Worm (Caenorhabditis elegans) whole organism, L1 larva: Measurements from ENCODE around the gene ZK470.1.

ENCODE experiments used
- Y116A8C.19 ChIP-seq: sonication (generic microtip); optimal IDR thresholded peaks from 2 replicates; lab custom pipeline; 2016; ENCODE audit warnings: missing compliant biosample characterization, missing genetic modification characterization, borderline replicate concordance
- aha-1 ChIP-seq: fragments of 150-350 bp; optimal IDR thresholded peaks from 2 replicates; lab custom pipeline; 2014; ENCODE audit warnings: missing biosample characterization, missing genetic modification characterization
- aly-2 ChIP-seq: fragments of 150-350 bp; optimal IDR thresholded peaks from 2 replicates; lab custom pipeline; 2014; ENCODE audit warnings: missing biosample characterization, missing genetic modification characterization
- blmp-1 ChIP-seq: fragments of 150-350 bp; optimal IDR thresholded peaks from 2 replicates; lab custom pipeline; 2014; ENCODE audit warnings: missing biosample characterization, missing genetic modification characterization
- ceh-63 ChIP-seq: fragments of 200-800 bp; sonication (Bioruptor generic); optimal IDR thresholded peaks from 2 replicates; lab custom pipeline; 2018; ENCODE audit warnings: mild to moderate bottlenecking, missing genetic modification characterization, missing compliant biosample characterization
- ceh-88 ChIP-seq: fragments of 200-800 bp; sonication (Bioruptor generic); IDR thresholded peaks from 2 replicates; pipeline ENCODE4 v1.3.6; 2022; ENCODE audit warnings: missing genetic modification characterization, missing compliant biosample characterization
- ces-1 ChIP-seq: fragments of 150-350 bp; optimal IDR thresholded peaks from 2 replicates; lab custom pipeline; 2014; ENCODE audit warnings: missing biosample characterization, missing genetic modification reagents, missing genetic modification characterization
- efl-1 ChIP-seq, 4 experiments: fragments of 150-350 bp; optimal IDR thresholded peaks in 3 of 4; peaks in 1 of 4; 1 replicate in 1 of 4; 2 replicates in 3 of 4; lab custom pipeline; 2014; ENCODE audit warnings: missing biosample characterization in 2 of 4, missing genetic modification characterization in 2 of 4, missing genetic modification reagents in 2 of 4
- egl-27 ChIP-seq, 2 experiments: fragments of 150-350 bp in 1 of 2; sonication (generic microtip); optimal IDR thresholded peaks; 3 replicates each; lab custom pipeline; 2017 to 2018; ENCODE audit warnings: missing biosample characterization in 2 of 2, missing genetic modification characterization in 2 of 2, missing genetic modification reagents in 2 of 2
- elt-3 ChIP-seq, 6 experiments: fragments of 150-350 bp in 1 of 6; sonication (generic microtip); optimal IDR thresholded peaks; 2 replicates each; lab custom pipeline; 2017 to 2018; ENCODE audit warnings: missing biosample characterization in 6 of 6, missing genetic modification characterization in 6 of 6, inconsistent platforms in 1 of 6
- ets-5 ChIP-seq: fragments of 200-800 bp; sonication (Bioruptor generic); IDR thresholded peaks from 2 replicates; pipeline ENCODE4 v1.3.6; 2022; ENCODE audit warnings: missing genetic modification characterization, missing compliant biosample characterization
- fkh-8 ChIP-seq: sonication (generic microtip); optimal IDR thresholded peaks from 2 replicates; lab custom pipeline; 2016; ENCODE audit warnings: mild to moderate bottlenecking, missing genetic modification characterization, missing compliant biosample characterization
- fos-1 ChIP-seq: fragments of 150-350 bp; optimal IDR thresholded peaks from 2 replicates; lab custom pipeline; 2014; ENCODE audit warnings: missing biosample characterization, missing genetic modification characterization
- hpl-2 ChIP-seq: fragments of 150-350 bp; optimal IDR thresholded peaks from 2 replicates; lab custom pipeline; 2014; ENCODE audit warnings: missing biosample characterization, missing genetic modification reagents, missing genetic modification characterization
- lin-13 ChIP-seq: fragments of 150-350 bp; optimal IDR thresholded peaks from 2 replicates; lab custom pipeline; 2014; ENCODE audit warnings: missing biosample characterization, missing genetic modification reagents, missing genetic modification characterization
- lin-14 ChIP-seq: fragments of 200-800 bp; sonication (Bioruptor generic); optimal IDR thresholded peaks from 2 replicates; lab custom pipeline; 2018; ENCODE audit warnings: mild to moderate bottlenecking, missing genetic modification characterization, moderate library complexity, missing compliant biosample characterization
- lin-35 ChIP-seq, 2 experiments: fragments of 150-350 bp; optimal IDR thresholded peaks; 2 replicates each; lab custom pipeline; 2014; ENCODE audit warnings: missing biosample characterization in 2 of 2, missing genetic modification characterization in 2 of 2, missing genetic modification reagents in 2 of 2
- lin-39 ChIP-seq: fragments of 150-350 bp; optimal IDR thresholded peaks from 2 replicates; lab custom pipeline; 2014; ENCODE audit warnings: missing biosample characterization, missing genetic modification reagents, missing genetic modification characterization
- lsy-2 ChIP-seq, 2 experiments: fragments of 150-350 bp; optimal IDR thresholded peaks; 2 replicates each; lab custom pipeline; 2014; ENCODE audit warnings: missing biosample characterization in 2 of 2, missing genetic modification characterization in 2 of 2
- mdl-1 ChIP-seq, 2 experiments: fragments of 150-350 bp; optimal IDR thresholded peaks; 2 replicates each; lab custom pipeline; 2014 to 2017; ENCODE audit warnings: missing biosample characterization in 2 of 2, missing genetic modification characterization in 2 of 2, inconsistent platforms in 1 of 2
- mef-2 ChIP-seq: fragments of 150-350 bp; optimal IDR thresholded peaks from 2 replicates; lab custom pipeline; 2014; ENCODE audit warnings: missing biosample characterization, missing genetic modification characterization
- nhr-19 ChIP-seq: fragments of 200-800 bp; sonication (Bioruptor generic); conservative IDR thresholded peaks from 2 replicates; pipeline ENCODE4 v1.3.6; 2022; ENCODE audit warnings: missing genetic modification characterization, missing compliant biosample characterization
- nhr-20 ChIP-seq: sonication (generic microtip); optimal IDR thresholded peaks from 2 replicates; lab custom pipeline; 2016; ENCODE audit warnings: mild to moderate bottlenecking, missing genetic modification characterization, missing compliant biosample characterization
- nhr-71 ChIP-seq: sonication (generic microtip); optimal IDR thresholded peaks from 2 replicates; lab custom pipeline; 2016; ENCODE audit warnings: mild to moderate bottlenecking, missing genetic modification characterization, moderate library complexity, missing compliant biosample characterization
- nhr-76 ChIP-seq: sonication (generic microtip); optimal IDR thresholded peaks from 2 replicates; lab custom pipeline; 2017; ENCODE audit warnings: missing biosample characterization, missing genetic modification characterization
- nhr-84 ChIP-seq: sonication (generic microtip); optimal IDR thresholded peaks from 2 replicates; lab custom pipeline; 2017; ENCODE audit warnings: missing biosample characterization, missing genetic modification characterization
- nhr-85 ChIP-seq: sonication (generic microtip); peaks from one replicate; lab custom pipeline; 2016; ENCODE audit warnings: missing genetic modification characterization, inconsistent platforms, missing compliant biosample characterization
- pax-3 ChIP-seq: fragments of 200-800 bp; sonication (Bioruptor generic); optimal IDR thresholded peaks from 2 replicates; lab custom pipeline; 2018; ENCODE audit warnings: mild to moderate bottlenecking, missing genetic modification characterization, moderate library complexity, missing compliant biosample characterization
- rnt-1 ChIP-seq: sonication (generic microtip); optimal IDR thresholded peaks from 2 replicates; lab custom pipeline; 2016; ENCODE audit warnings: mild to moderate bottlenecking, missing genetic modification characterization, moderate library complexity, missing compliant biosample characterization
- skn-1 ChIP-seq: fragments of 150-350 bp; optimal IDR thresholded peaks from 2 replicates; lab custom pipeline; 2014; ENCODE audit warnings: missing biosample characterization, missing genetic modification characterization
- snu-23 ChIP-seq: sonication (generic microtip); optimal IDR thresholded peaks from 2 replicates; lab custom pipeline; 2016; ENCODE audit warnings: missing genetic modification characterization, missing compliant biosample characterization
- sptf-1 ChIP-seq: fragments of 150-350 bp; optimal IDR thresholded peaks from 2 replicates; lab custom pipeline; 2014; ENCODE audit warnings: missing biosample characterization, missing genetic modification characterization
- sup-37 ChIP-seq: fragments of 200-800 bp; sonication (Bioruptor generic); optimal IDR thresholded peaks from 2 replicates; lab custom pipeline; 2018; ENCODE audit warnings: mild to moderate bottlenecking, missing genetic modification characterization, missing compliant biosample characterization
- swsn-7 ChIP-seq: sonication (generic microtip); optimal IDR thresholded peaks from 2 replicates; lab custom pipeline; 2016; ENCODE audit warnings: missing genetic modification characterization, missing compliant biosample characterization
- tbx-2 ChIP-seq: sonication (generic microtip); optimal IDR thresholded peaks from 2 replicates; lab custom pipeline; 2016; ENCODE audit warnings: missing genetic modification characterization, missing compliant biosample characterization
- tlp-1 ChIP-seq: fragments of 150-350 bp; optimal IDR thresholded peaks from 2 replicates; lab custom pipeline; 2014; ENCODE audit warnings: missing biosample characterization, missing genetic modification characterization
- unc-130 ChIP-seq: fragments of 150-350 bp; optimal IDR thresholded peaks from 2 replicates; lab custom pipeline; 2017; ENCODE audit warnings: missing biosample characterization, missing genetic modification characterization, inconsistent platforms
- unc-62 ChIP-seq: fragments of 150-350 bp; optimal IDR thresholded peaks from 2 replicates; lab custom pipeline; 2014; ENCODE audit warnings: missing biosample characterization, missing genetic modification reagents, missing genetic modification characterization
- ztf-4 ChIP-seq: fragments of 150-350 bp; optimal IDR thresholded peaks from 2 replicates; lab custom pipeline; 2014; ENCODE audit warnings: missing biosample characterization, missing genetic modification characterization

The ZK470.1 gene

DNA sequence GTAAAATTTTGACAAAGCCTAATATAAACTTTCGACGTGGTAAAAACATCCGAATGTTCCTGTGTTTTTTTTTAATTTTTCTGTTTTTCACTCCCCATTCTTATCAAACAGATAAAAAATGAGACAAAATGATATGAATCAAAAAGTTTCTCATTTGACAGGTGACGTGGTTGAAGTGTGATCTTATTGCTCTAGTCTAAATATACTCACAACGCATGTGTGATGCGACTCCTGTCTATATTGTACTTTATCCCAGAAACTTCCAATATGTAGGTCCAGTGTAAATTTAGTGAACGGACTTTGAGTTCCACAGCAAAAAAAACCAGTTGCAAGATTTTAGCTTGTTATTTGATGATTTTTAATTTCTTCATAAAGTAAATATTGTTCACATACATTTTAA, 32.1 kb upstream of the ZK470.1 start:
- TF ChIP-seq snu-23 (GFP tag; lab: Kevin White, UChicago), result peak; percentile 50
- TF ChIP-seq nhr-19 (GFP tag; lab: Robert Waterston, UW), result peak; percentile 72
- TF ChIP-seq elt-3 (tag; optimal IDR thresholded peaks at IDR 0.05; lab: Kevin White, UChicago), result no peak
- no peak for TF ChIP-seq tlp-1 (tag; lab: Kevin White, UChicago)
- TF ChIP-seq fkh-8 (tag; lab: Kevin White, UChicago), result no peak
- peak; percentile 49 for TF ChIP-seq lin-39 (tag; lab: Kevin White, UChicago)
- TF ChIP-seq nhr-71 (tag; lab: Kevin White, UChicago), result peak; percentile 83
- peak; percentile 61 for TF ChIP-seq nhr-20 (tag; lab: Kevin White, UChicago)
- no peak for TF ChIP-seq nhr-84 (tag; lab: Kevin White, UChicago)
- TF ChIP-seq ceh-63, result no peak
- peak; percentile 56 for TF ChIP-seq lin-14
- no peak for TF ChIP-seq aly-2 (tag; lab: Kevin White, UChicago)
- peak in 1 of 2 experiments; percentile 25 for TF ChIP-seq lsy-2 (tag; optimal IDR thresholded peaks at IDR 0.05; lab: Kevin White, UChicago)
- TF ChIP-seq efl-1 (optimal IDR thresholded peaks at IDR 0.05; lab: Kevin White, UChicago), result no peak
- TF ChIP-seq efl-1 (GFP tag; optimal IDR thresholded peaks at IDR 0.05 in 1 of 2; lab: Kevin White, UChicago), result no peak
- TF ChIP-seq tbx-2, result peak; percentile 17
- TF ChIP-seq Y116A8C.19 (tag; lab: Kevin White, UChicago), result no peak
- no peak for TF ChIP-seq nhr-76 (tag; lab: Kevin White, UChicago)
- peak; percentile 63 for TF ChIP-seq rnt-1 (tag; lab: Kevin White, UChicago)
- no peak for TF ChIP-seq mef-2 (tag; lab: Kevin White, UChicago)
- no peak for TF ChIP-seq ces-1 (GFP tag; lab: Kevin White, UChicago)
- TF ChIP-seq egl-27 (tag; optimal IDR thresholded peaks at IDR 0.05; lab: Kevin White, UChicago), result no peak
- TF ChIP-seq, all 84 proteins: peak for 9

DNA sequence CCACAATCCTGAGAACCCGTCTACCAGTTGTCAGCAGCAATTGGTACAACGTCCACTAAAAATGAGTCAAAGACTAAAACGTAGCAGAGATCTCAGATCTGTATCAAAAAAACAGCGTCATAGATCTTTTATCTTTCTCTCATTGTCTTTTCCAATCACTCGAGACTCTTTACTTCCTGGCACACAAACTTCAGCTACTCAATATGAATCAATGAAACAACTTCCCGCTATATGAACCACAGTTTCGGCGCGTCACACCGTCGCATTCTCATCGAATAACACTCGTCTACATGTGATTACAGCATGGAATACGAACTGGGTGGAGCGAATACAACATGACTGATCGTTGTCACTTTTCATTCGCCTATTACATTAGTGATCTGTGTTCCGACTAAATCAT, 31.2 kb upstream of the ZK470.1 start:
- peak; percentile 71 for TF ChIP-seq nhr-19 (GFP tag; lab: Robert Waterston, UW)
- TF ChIP-seq elt-3 (tag; optimal IDR thresholded peaks at IDR 0.05; lab: Kevin White, UChicago), result peak in 2 of 6 experiments; percentile 22 to 48
- no peak for TF ChIP-seq sptf-1
- TF ChIP-seq lin-13 (GFP tag; lab: Kevin White, UChicago), result peak; percentile 34
- TF ChIP-seq nhr-71 (tag; lab: Kevin White, UChicago), result peak; percentile 86
- peak in 1 of 2 experiments; percentile 20 for TF ChIP-seq lsy-2 (tag; optimal IDR thresholded peaks at IDR 0.05; lab: Kevin White, UChicago)
- no peak for TF ChIP-seq sup-37
- TF ChIP-seq lin-14, result peak; percentile 77
- TF ChIP-seq ceh-88 (GFP tag; lab: Robert Waterston, UW), result no peak
- TF ChIP-seq aha-1, result no peak
- peak; percentile 91 for TF ChIP-seq nhr-85 (tag; lab: Kevin White, UChicago)
- TF ChIP-seq skn-1, result peak; percentile 29
- no peak for TF ChIP-seq hpl-2 (GFP tag; lab: Kevin White, UChicago)
- peak; percentile 54 for TF ChIP-seq blmp-1 (tag; lab: Kevin White, UChicago)
- TF ChIP-seq swsn-7 (tag; lab: Kevin White, UChicago), result peak; percentile 9
- no peak for TF ChIP-seq fos-1 (tag; lab: Kevin White, UChicago)
- TF ChIP-seq tbx-2, result peak; percentile 80
- no peak for TF ChIP-seq ets-5 (GFP tag; lab: Robert Waterston, UW)
- TF ChIP-seq unc-62 (GFP tag; lab: Kevin White, UChicago), result no peak
- peak in 1 of 2 experiments; percentile 41 for TF ChIP-seq lin-35 (GFP tag; optimal IDR thresholded peaks at IDR 0.05; lab: Kevin White, UChicago)
- no peak for TF ChIP-seq pax-3 (tag; lab: Kevin White, UChicago)
- peak; percentile 69 for TF ChIP-seq nhr-20 (tag; lab: Kevin White, UChicago)
- peak; percentile 72 for TF ChIP-seq ztf-4
- TF ChIP-seq mdl-1 (tag; optimal IDR thresholded peaks at IDR 0.05; lab: Kevin White, UChicago), result peak in 1 of 2 experiments; percentile 33
- TF ChIP-seq rnt-1 (tag; lab: Kevin White, UChicago), result peak; percentile 53
- TF ChIP-seq snu-23 (GFP tag; lab: Kevin White, UChicago), result peak; percentile 61
- no peak for TF ChIP-seq unc-130 (tag; lab: Kevin White, UChicago)
